Fruit fly (Drosophila melanogaster): ENCODE results near the gene knrl.

DNA sequence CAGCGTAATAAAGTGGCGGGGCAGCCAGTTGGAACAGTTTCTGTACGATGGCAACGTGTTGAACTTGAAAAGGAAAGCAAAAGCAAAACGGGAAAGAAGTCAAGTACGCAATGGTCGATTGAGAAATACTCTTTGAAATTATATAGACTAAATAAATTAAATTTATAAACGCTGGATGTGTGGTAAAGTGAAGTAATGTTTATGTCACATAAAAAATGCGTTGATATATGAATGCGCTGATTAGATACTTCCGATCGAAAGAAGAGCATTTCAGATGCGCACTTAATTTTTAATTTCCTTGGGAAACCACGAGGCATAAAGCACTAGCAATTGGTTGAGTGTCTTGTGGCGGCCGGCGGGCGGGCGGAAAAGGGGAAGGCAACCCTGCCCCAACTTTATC, 7.6 kb downstream of the knrl start:
- TF ChIP-seq CTCF (optimal IDR thresholded peaks at IDR 0.05) = no peak
- TF ChIP-seq CG8478 (optimal IDR thresholded peaks at IDR 0.05) = no peak
